Fruit fly (Drosophila melanogaster) whole organism, adult: ENCODE results near the gene asun.

Source experiments
- CG11617 ChIP-seq: fragments of 200-800 bp; sonication (Bioruptor generic); optimal IDR thresholded peaks from 2 replicates; lab custom pipeline; 2017; ENCODE audit warnings: mild to moderate bottlenecking, missing biosample characterization, missing genetic modification reagents, missing genetic modification characterization
- CG12768 ChIP-seq: fragments of 200-800 bp; sonication (Bioruptor generic); optimal IDR thresholded peaks from 2 replicates; lab custom pipeline; 2017; ENCODE audit warnings: missing biosample characterization, missing genetic modification characterization, mild to moderate bottlenecking, moderate library complexity, missing genetic modification reagents
- CG33017 ChIP-seq: fragments of 200-800 bp; sonication (Bioruptor generic); optimal IDR thresholded peaks from 2 replicates; lab custom pipeline; 2018; ENCODE audit warnings: missing biosample characterization, mild to moderate bottlenecking, missing genetic modification characterization, moderate library complexity
- CG7045 ChIP-seq: fragments of 200-800 bp; sonication (Bioruptor generic); optimal IDR thresholded peaks from 2 replicates; lab custom pipeline; 2017; ENCODE audit warnings: missing biosample characterization, mild to moderate bottlenecking, missing genetic modification characterization
- Clk ChIP-seq: fragments of 200-800 bp; sonication (Bioruptor generic); optimal IDR thresholded peaks from 2 replicates; lab custom pipeline; 2017; ENCODE audit warnings: missing biosample characterization, missing genetic modification characterization
- bab1 ChIP-seq: fragments of 200-800 bp; sonication (Bioruptor generic); optimal IDR thresholded peaks from 3 replicates; lab custom pipeline; 2019; ENCODE audit warnings: missing biosample characterization, mild to moderate bottlenecking, missing genetic modification characterization, moderate library complexity
- cnc ChIP-seq, 2 experiments: fragments of >200 bp; optimal IDR thresholded peaks; 2 replicates each; lab custom pipeline; 2017
- kay ChIP-seq: fragments of 200-800 bp; sonication (Bioruptor generic); peaks from one replicate; lab custom pipeline; 2016; ENCODE audit warnings: missing biosample characterization, missing genetic modification characterization, borderline replicate concordance
- ovo ChIP-seq: fragments of 200-800 bp; sonication (Bioruptor generic); optimal IDR thresholded peaks from 2 replicates; lab custom pipeline; 2016; ENCODE audit warnings: missing biosample characterization, missing genetic modification characterization
- pad ChIP-seq: fragments of 200-800 bp; sonication (Bioruptor generic); optimal IDR thresholded peaks from 3 replicates; lab custom pipeline; 2017; ENCODE audit warnings: missing biosample characterization, missing genetic modification characterization, mild to moderate bottlenecking, moderate library complexity, missing genetic modification reagents
- toe ChIP-seq: fragments of 200-800 bp; sonication (Bioruptor generic); optimal IDR thresholded peaks from 2 replicates; lab custom pipeline; 2016; ENCODE audit warnings: missing biosample characterization, missing genetic modification characterization

dm6 chr3R:16308057-16308456 is 44.0 kb downstream of the asun start:
- no peak for TF ChIP-seq Clk (GFP tag; lab: Kevin White, UChicago)
- TF ChIP-seq ovo = no peak
- TF ChIP-seq CG12768 (GFP tag; lab: Kevin White, UChicago) = no peak
- TF ChIP-seq CG7045 (GFP tag; lab: Kevin White, UChicago) = no peak
- TF ChIP-seq pad = no peak
- TF ChIP-seq toe (GFP tag; lab: Kevin White, UChicago) = no peak
- TF ChIP-seq cnc (optimal IDR thresholded peaks at IDR 0.05; lab: Kevin White, UChicago) = no peak
- no peak for TF ChIP-seq CG11617 (GFP tag; lab: Kevin White, UChicago)
- no peak for TF ChIP-seq kay
- TF ChIP-seq bab1 (GFP tag; lab: Kevin White, UChicago) = no peak
- TF ChIP-seq CG33017 (tag; lab: Kevin White, UChicago) = no peak
